Worm (Caenorhabditis elegans) whole organism, mixed stage, embryonic: ENCODE data around the gene metl-13.
"Not testable (repeated sequence)": the region's sequence is repeated elsewhere in the genome, so short reads cannot be mapped to it uniquely, and the experiment has no call there.

ENCODE experiments used
- M03D4.4 ChIP-seq: sonication (generic microtip); optimal IDR thresholded peaks from 2 replicates; lab custom pipeline; 2017; ENCODE audit warnings: mild to moderate bottlenecking, missing genetic modification characterization, missing compliant biosample characterization
- bed-3 ChIP-seq: fragments of 200-800 bp; sonication (Bioruptor generic); optimal IDR thresholded peaks from 3 replicates; lab custom pipeline; 2018; ENCODE audit warnings: mild to moderate bottlenecking, missing genetic modification characterization, moderate library complexity, missing compliant biosample characterization
- blmp-1 ChIP-seq: fragments of 150-350 bp; optimal IDR thresholded peaks from 2 replicates; lab custom pipeline; 2014; ENCODE audit warnings: missing biosample characterization, missing genetic modification characterization
- ceh-39 ChIP-seq: fragments of 150-350 bp; optimal IDR thresholded peaks from 2 replicates; lab custom pipeline; 2014; ENCODE audit warnings: missing biosample characterization, missing genetic modification characterization
- ceh-43 ChIP-seq: fragments of 200-800 bp; sonication (Bioruptor generic); optimal IDR thresholded peaks from 2 replicates; lab custom pipeline; 2018; ENCODE audit warnings: mild to moderate bottlenecking, missing genetic modification characterization, moderate library complexity, missing compliant biosample characterization
- ces-1 ChIP-seq: fragments of 150-350 bp; optimal IDR thresholded peaks from 2 replicates; lab custom pipeline; 2014; ENCODE audit warnings: missing biosample characterization, missing genetic modification reagents, missing genetic modification characterization
- cnd-1 ChIP-seq: fragments of 200-800 bp; sonication (Bioruptor generic); optimal IDR thresholded peaks from 2 replicates; lab custom pipeline; 2018; ENCODE audit warnings: mild to moderate bottlenecking, missing genetic modification characterization, missing compliant biosample characterization
- drap-1 ChIP-seq: fragments of 200-800 bp; sonication (Bioruptor generic); optimal IDR thresholded peaks from 3 replicates; lab custom pipeline; 2018; ENCODE audit warnings: mild to moderate bottlenecking, missing genetic modification characterization, missing compliant biosample characterization
- elt-1 ChIP-seq: sonication (generic microtip); optimal IDR thresholded peaks from 2 replicates; lab custom pipeline; 2017; ENCODE audit warnings: missing genetic modification characterization, mild to moderate bottlenecking, missing compliant biosample characterization, antibody characterized with exemption, moderate library complexity, borderline replicate concordance; ENCODE audit not compliant: insufficient read depth
- elt-3 ChIP-seq: fragments of 150-350 bp; optimal IDR thresholded peaks from 2 replicates; lab custom pipeline; 2014; ENCODE audit warnings: missing biosample characterization, missing genetic modification characterization
- flh-1 ChIP-seq: fragments of 200-800 bp; sonication (Bioruptor generic); optimal IDR thresholded peaks from 2 replicates; lab custom pipeline; 2018; ENCODE audit warnings: mild to moderate bottlenecking, missing genetic modification characterization, moderate library complexity, missing compliant biosample characterization
- ham-2 ChIP-seq: fragments of 200-800 bp; sonication (Bioruptor generic); optimal IDR thresholded peaks from 2 replicates; lab custom pipeline; 2018; ENCODE audit warnings: mild to moderate bottlenecking, missing genetic modification characterization, missing compliant biosample characterization
- hlh-1 ChIP-seq: fragments of 150-350 bp; optimal IDR thresholded peaks from 2 replicates; lab custom pipeline; 2014; ENCODE audit warnings: missing biosample characterization, missing genetic modification reagents, missing genetic modification characterization
- lin-13 ChIP-seq: fragments of 150-350 bp; optimal IDR thresholded peaks from 2 replicates; lab custom pipeline; 2014; ENCODE audit warnings: missing biosample characterization, missing genetic modification characterization
- lin-32 ChIP-seq: fragments of 200-800 bp; sonication (Bioruptor generic); optimal IDR thresholded peaks from 2 replicates; lab custom pipeline; 2018; ENCODE audit warnings: mild to moderate bottlenecking, missing genetic modification characterization, missing compliant biosample characterization
- mep-1 ChIP-seq: fragments of 150-350 bp; optimal IDR thresholded peaks from 2 replicates; lab custom pipeline; 2017; ENCODE audit warnings: missing biosample characterization, missing genetic modification reagents, missing genetic modification characterization, inconsistent platforms
- mls-2 ChIP-seq: sonication (generic microtip); optimal IDR thresholded peaks from 2 replicates; lab custom pipeline; 2016; ENCODE audit warnings: mild to moderate bottlenecking, missing genetic modification characterization, moderate library complexity, missing compliant biosample characterization
- nhr-237 ChIP-seq: fragments of 150-350 bp; optimal IDR thresholded peaks from 2 replicates; lab custom pipeline; 2014; ENCODE audit warnings: missing biosample characterization, missing genetic modification characterization
- nhr-76 ChIP-seq: sonication (generic microtip); optimal IDR thresholded peaks from 2 replicates; lab custom pipeline; 2017; ENCODE audit warnings: missing biosample characterization, missing genetic modification characterization
- pha-4 ChIP-seq: fragments of 150-350 bp; optimal IDR thresholded peaks from 2 replicates; lab custom pipeline; 2018; ENCODE audit warnings: missing biosample characterization, missing genetic modification reagents, missing genetic modification characterization
- snpc-4 ChIP-seq: fragments of 150-350 bp; optimal IDR thresholded peaks from 2 replicates; lab custom pipeline; 2014; ENCODE audit warnings: missing biosample characterization, missing genetic modification characterization
- sptf-1 ChIP-seq: sonication (generic microtip); optimal IDR thresholded peaks from 2 replicates; lab custom pipeline; 2017; ENCODE audit warnings: mild to moderate bottlenecking, missing genetic modification characterization, moderate library complexity, missing compliant biosample characterization
- tbx-8 ChIP-seq: fragments of 200-800 bp; sonication (Bioruptor generic); optimal IDR thresholded peaks from 2 replicates; lab custom pipeline; 2018; ENCODE audit warnings: mild to moderate bottlenecking, missing genetic modification characterization, moderate library complexity, missing compliant biosample characterization
- unc-120 ChIP-seq: sonication (generic microtip); optimal IDR thresholded peaks from 2 replicates; lab custom pipeline; 2017; ENCODE audit warnings: missing genetic modification characterization, missing compliant biosample characterization; ENCODE audit not compliant: poor library complexity, severe bottlenecking
- unc-39 ChIP-seq: fragments of 150-350 bp; optimal IDR thresholded peaks from 2 replicates; lab custom pipeline; 2014; ENCODE audit warnings: missing biosample characterization, missing genetic modification characterization
- unc-62 ChIP-seq: fragments of 150-350 bp; optimal IDR thresholded peaks from 2 replicates; lab custom pipeline; 2014; ENCODE audit warnings: missing biosample characterization, missing genetic modification reagents, missing genetic modification characterization
- zip-8 ChIP-seq: fragments of 150-350 bp; optimal IDR thresholded peaks from 2 replicates; lab custom pipeline; 2014; ENCODE audit warnings: missing biosample characterization, missing genetic modification characterization
- ztf-11 ChIP-seq: fragments of 150-350 bp; optimal IDR thresholded peaks from 2 replicates; lab custom pipeline; 2014; ENCODE audit warnings: missing biosample characterization, missing genetic modification characterization

The metl-13 gene

DNA sequence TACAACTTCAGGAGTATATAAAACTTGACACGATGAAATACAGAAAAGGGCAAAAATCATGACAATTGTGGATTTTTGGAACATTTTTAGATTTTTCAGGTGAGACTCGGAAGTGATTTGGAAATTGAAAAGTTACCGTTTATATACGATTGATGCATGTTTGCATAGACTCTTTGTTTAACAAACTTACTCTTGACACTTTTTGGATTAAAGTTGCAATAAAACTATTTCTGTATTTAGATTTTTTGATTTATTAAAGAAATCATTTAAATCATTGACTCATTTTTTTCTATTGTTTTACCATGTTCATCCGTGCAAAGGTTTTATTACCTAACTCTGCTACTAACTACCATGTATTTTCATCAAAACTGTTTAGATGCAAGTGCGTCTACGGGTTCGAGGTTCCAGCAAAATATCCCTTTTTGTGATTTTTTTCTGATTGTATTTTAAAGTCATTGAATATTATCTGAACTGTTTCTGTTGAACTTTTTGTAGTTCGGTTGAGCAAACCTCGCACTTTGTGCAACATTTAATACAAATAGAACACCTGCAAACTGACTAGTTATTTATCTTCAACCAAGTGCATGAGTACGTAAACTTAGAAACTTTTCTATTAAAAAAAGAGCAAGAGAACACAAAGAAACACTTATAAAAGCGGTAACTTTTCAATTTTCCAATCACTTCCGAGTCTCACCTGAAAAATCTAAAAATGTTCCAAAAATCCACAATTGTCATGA lies 43.7 kb upstream of the metl-13 start, which contains the start of the genes nspb-1 and nspb-2:
TSS of gene nspb-1 (minus strand) at position 101 of the 737 bp plus-strand sequence.
TSS of gene nspb-2 (plus strand) at position 687 of the 737 bp plus-strand sequence.
- not testable (repeated sequence) for TF ChIP-seq cnd-1 (tag; lab: Kevin White, UChicago); nhr-76 (tag; lab: Kevin White, UChicago); ceh-43 (GFP tag; lab: Kevin White, UChicago)

DNA sequence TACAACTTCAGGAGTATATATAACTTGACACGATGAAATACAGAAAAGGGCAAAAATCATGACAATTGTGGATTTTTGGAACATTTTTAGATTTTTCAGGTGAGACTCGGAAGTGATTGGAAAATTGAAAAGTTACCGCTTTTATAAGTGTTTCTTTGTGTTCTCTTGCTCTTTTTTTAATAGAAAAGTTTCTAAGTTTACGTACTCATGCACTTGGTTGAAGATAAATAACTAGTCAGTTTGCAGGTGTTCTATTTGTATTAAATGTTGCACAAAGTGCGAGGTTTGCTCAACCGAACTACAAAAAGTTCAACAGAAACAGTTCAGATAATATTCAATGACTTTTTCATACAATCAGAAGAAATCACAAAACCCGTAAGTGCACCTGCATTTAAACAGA lies 40.0 kb upstream of the metl-13 start, which contains the start of gene nspb-3:
TSS of gene nspb-3 (minus strand) at position 101 of the 400 bp plus-strand sequence.
- not testable (repeated sequence) for TF ChIP-seq ceh-43 (GFP tag; lab: Kevin White, UChicago); snpc-4 (tag; lab: Kevin White, UChicago); sptf-1

DNA sequence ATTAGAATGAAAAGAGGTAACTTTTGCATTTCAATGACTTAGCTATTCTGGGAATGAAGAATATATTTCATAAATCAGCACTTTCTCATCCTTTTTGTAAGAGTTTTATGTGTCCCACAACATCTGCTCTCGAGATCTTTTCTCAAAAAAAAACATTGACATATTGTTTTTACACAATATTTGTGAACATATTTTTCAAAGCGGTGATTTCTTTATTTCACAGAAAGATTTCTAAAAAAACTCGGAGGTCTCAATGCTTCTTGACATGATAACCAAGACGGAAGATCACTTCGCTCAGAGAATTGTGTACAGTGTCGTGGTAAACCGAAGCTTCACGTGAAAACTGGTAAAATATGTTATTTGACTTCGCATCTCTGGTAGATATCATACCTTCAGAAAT lies 39.0 kb upstream of the metl-13 start, which contains the start of gene F38A5.22:
TSS of gene F38A5.22 (minus strand) at position 29 of the 400 bp plus-strand sequence.
- no peak for TF ChIP-seq sptf-1
- no peak for TF ChIP-seq flh-1 (GFP tag; lab: Kevin White, UChicago)
- no peak for TF ChIP-seq nhr-76 (tag; lab: Kevin White, UChicago)
- no peak for TF ChIP-seq tbx-8
- no peak for TF ChIP-seq lin-32 (GFP tag; lab: Kevin White, UChicago)
- no peak for TF ChIP-seq nhr-237 (tag; lab: Kevin White, UChicago)
- TF ChIP-seq elt-1 (tag; lab: Kevin White, UChicago): no peak

DNA sequence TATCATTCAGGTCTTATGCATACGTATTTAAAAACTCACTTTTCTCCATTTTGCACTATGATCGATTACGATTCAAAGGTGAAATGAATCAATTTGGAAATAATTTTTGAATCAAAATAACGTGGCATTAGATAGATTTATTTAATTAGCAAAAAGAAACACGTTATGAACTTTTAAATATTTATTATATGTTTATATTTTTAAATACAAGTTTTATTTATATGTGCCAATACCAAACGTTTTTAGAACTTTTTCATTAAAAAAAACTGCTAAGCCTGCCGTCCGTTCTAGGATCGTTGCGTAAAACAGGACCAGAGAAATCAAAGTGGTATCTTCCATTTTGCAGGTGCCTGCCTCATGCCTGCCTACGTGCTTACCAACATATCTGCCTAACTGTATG lies 37.6 kb upstream of the metl-13 start, which contains the start of gene F38A5.6:
TSS of gene F38A5.6 (minus strand) at position 101 of the 400 bp plus-strand sequence.
- no peak for TF ChIP-seq ces-1 (GFP tag; lab: Kevin White, UChicago)
- TF ChIP-seq flh-1 (GFP tag; lab: Kevin White, UChicago): no peak
- no peak for TF ChIP-seq mep-1 (tag; lab: Kevin White, UChicago)
- TF ChIP-seq tbx-8: no peak
- no peak for TF ChIP-seq unc-62 (GFP tag; lab: Kevin White, UChicago)
- TF ChIP-seq elt-3: no peak
- TF ChIP-seq mls-2 (tag; lab: Kevin White, UChicago): no peak
- TF ChIP-seq bed-3 (GFP tag; lab: Kevin White, UChicago): no peak
- no peak for TF ChIP-seq lin-32 (GFP tag; lab: Kevin White, UChicago)
- no peak for TF ChIP-seq cnd-1 (tag; lab: Kevin White, UChicago)
- no peak for TF ChIP-seq ztf-11

DNA sequence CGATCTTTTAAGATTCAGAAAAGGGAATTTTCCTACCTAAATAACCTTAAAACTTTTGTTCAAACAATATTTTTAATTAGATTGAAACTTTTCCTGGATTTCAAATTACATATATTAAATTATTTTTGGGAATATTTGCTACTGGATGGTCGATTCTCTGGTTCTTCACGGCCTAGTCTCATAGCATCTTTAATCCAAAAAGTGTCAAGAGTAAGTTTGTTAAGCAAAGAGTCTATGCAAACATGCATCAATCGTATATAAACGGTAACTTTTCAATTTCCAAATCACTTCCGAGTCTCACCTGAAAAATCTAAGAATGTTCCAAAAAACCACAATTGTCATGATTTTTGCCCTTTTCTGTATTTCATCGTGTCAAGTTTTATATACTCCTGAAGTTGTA lies 37.0 kb upstream of the metl-13 start, which contains the start of gene nspb-4:
TSS of gene nspb-4 (plus strand) at position 301 of the 400 bp plus-strand sequence.
- not testable (repeated sequence) for TF ChIP-seq ceh-39; blmp-1 (tag; lab: Kevin White, UChicago); ztf-11
- TF ChIP-seq, all 35 proteins: peak for 0; not testable (repeated sequence) for 35

DNA sequence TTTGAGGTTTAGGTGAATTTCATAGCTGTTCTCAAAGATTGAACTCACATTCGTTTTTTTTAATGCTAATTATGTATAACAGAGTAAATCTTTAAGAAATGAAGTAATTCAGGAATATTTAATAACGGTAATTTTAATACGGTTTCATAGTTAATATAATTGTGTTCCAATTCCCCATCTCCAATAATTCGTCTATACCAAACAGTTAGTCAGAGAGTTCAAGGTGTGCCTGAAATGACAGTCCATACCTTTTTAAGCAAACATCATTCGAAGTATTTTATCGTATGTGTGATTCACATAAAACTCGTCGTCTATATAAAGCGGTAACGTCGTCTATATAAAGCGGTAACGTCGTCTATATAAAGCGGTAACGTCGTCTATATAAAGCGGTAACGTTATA lies 36.1 kb upstream of the metl-13 start, which contains the start of gene nspb-5:
TSS of gene nspb-5 (plus strand) at position 301 of the 400 bp plus-strand sequence.
- TF ChIP-seq unc-120; cnd-1 (tag; lab: Kevin White, UChicago); blmp-1 (tag; lab: Kevin White, UChicago): not testable (repeated sequence)

DNA sequence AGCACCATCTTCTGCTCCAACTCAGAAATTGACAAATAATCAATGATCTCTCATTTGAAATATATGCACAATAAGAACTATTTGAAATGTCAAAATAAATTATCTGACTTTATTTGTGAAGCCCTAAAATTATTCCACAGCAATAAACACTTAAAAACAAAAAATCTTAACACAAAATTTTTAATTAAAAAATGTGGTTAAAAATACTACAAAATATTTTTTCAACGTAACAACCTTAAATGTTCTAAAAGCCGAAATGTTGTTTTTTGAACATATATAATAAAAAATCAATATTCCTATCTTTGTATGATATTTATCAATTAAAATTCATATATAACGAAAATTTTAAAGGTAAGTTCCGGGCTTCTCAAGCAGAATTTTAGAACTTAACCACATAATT lies 35.4 kb upstream of the metl-13 start, which contains the start of gene F38A5.8:
TSS of gene F38A5.8 (plus strand) at position 301 of the 400 bp plus-strand sequence.
- TF ChIP-seq ham-2 (GFP tag; lab: Kevin White, UChicago): no peak
- no peak for TF ChIP-seq drap-1 (GFP tag; lab: Kevin White, UChicago)
- no peak for TF ChIP-seq M03D4.4 (tag; lab: Kevin White, UChicago)
- TF ChIP-seq zip-8 (tag; lab: Kevin White, UChicago): no peak
- no peak for TF ChIP-seq hlh-1 (tag; lab: Kevin White, UChicago)
- no peak for TF ChIP-seq mls-2 (tag; lab: Kevin White, UChicago)
- no peak for TF ChIP-seq nhr-237 (tag; lab: Kevin White, UChicago)
- no peak for TF ChIP-seq unc-39 (tag; lab: Kevin White, UChicago)
- no peak for TF ChIP-seq elt-3
- no peak for TF ChIP-seq pha-4 (tag; lab: Kevin White, UChicago)
- TF ChIP-seq bed-3 (GFP tag; lab: Kevin White, UChicago): no peak
- TF ChIP-seq ceh-43 (GFP tag; lab: Kevin White, UChicago): no peak
- no peak for TF ChIP-seq unc-120
- TF ChIP-seq mep-1 (tag; lab: Kevin White, UChicago): no peak
- TF ChIP-seq lin-13: no peak
